Worm (Caenorhabditis elegans) whole organism, L3 larva: ENCODE data around the gene srd-66.

Experiments used
- elt-2 ChIP-seq: sonication (generic microtip); optimal IDR thresholded peaks from 2 replicates; lab custom pipeline; 2016; ENCODE audit warnings: missing genetic modification reagents, mild to moderate bottlenecking, missing genetic modification characterization, missing compliant biosample characterization
- elt-3 ChIP-seq, 3 experiments: fragments of 150-350 bp in 1 of 3; sonication (generic microtip) in 2 of 3; optimal IDR thresholded peaks; 2 replicates in 2 of 3; 4 replicates in 1 of 3; lab custom pipeline; 2014 to 2017; ENCODE audit warnings: missing biosample characterization in 3 of 3, missing genetic modification characterization in 3 of 3
- fkh-10 ChIP-seq: sonication (generic microtip); optimal IDR thresholded peaks from 2 replicates; lab custom pipeline; 2017; ENCODE audit warnings: missing biosample characterization, missing genetic modification reagents, missing genetic modification characterization
- mdl-1 ChIP-seq: fragments of 150-350 bp; optimal IDR thresholded peaks from 2 replicates; lab custom pipeline; 2014; ENCODE audit warnings: missing biosample characterization, missing genetic modification characterization
- nhr-11 ChIP-seq: fragments of 150-350 bp; optimal IDR thresholded peaks from 2 replicates; lab custom pipeline; 2014; ENCODE audit warnings: missing biosample characterization, missing genetic modification characterization
- nhr-25 ChIP-seq: sonication (generic microtip); optimal IDR thresholded peaks from 2 replicates; lab custom pipeline; 2017; ENCODE audit warnings: missing biosample characterization, missing genetic modification characterization
- nhr-28 ChIP-seq: fragments of 150-350 bp; optimal IDR thresholded peaks from 2 replicates; lab custom pipeline; 2014; ENCODE audit warnings: missing biosample characterization, missing genetic modification characterization
- nhr-76 ChIP-seq: fragments of 150-350 bp; sonication (generic microtip); optimal IDR thresholded peaks from 5 replicates; lab custom pipeline; 2014; ENCODE audit warnings: missing biosample characterization, missing genetic modification characterization
- pha-4 ChIP-seq: fragments of 150-350 bp; optimal IDR thresholded peaks from 2 replicates; lab custom pipeline; 2014; ENCODE audit warnings: missing biosample characterization, missing genetic modification reagents, missing genetic modification characterization
- sea-2 ChIP-seq: fragments of 150-350 bp; sonication (generic microtip); optimal IDR thresholded peaks from 4 replicates; lab custom pipeline; 2014; ENCODE audit warnings: missing biosample characterization, missing genetic modification reagents, missing genetic modification characterization
- skn-1 ChIP-seq: fragments of 150-350 bp; optimal IDR thresholded peaks from 2 replicates; lab custom pipeline; 2014; ENCODE audit warnings: missing biosample characterization, missing genetic modification characterization
- unc-62 ChIP-seq: fragments of 150-350 bp; sonication (generic microtip); optimal IDR thresholded peaks from 4 replicates; lab custom pipeline; 2014; ENCODE audit warnings: missing biosample characterization, missing genetic modification reagents, missing genetic modification characterization
- ztf-11 ChIP-seq: fragments of 150-350 bp; optimal IDR thresholded peaks from 2 replicates; lab custom pipeline; 2014; ENCODE audit warnings: missing biosample characterization, missing genetic modification characterization

DNA sequence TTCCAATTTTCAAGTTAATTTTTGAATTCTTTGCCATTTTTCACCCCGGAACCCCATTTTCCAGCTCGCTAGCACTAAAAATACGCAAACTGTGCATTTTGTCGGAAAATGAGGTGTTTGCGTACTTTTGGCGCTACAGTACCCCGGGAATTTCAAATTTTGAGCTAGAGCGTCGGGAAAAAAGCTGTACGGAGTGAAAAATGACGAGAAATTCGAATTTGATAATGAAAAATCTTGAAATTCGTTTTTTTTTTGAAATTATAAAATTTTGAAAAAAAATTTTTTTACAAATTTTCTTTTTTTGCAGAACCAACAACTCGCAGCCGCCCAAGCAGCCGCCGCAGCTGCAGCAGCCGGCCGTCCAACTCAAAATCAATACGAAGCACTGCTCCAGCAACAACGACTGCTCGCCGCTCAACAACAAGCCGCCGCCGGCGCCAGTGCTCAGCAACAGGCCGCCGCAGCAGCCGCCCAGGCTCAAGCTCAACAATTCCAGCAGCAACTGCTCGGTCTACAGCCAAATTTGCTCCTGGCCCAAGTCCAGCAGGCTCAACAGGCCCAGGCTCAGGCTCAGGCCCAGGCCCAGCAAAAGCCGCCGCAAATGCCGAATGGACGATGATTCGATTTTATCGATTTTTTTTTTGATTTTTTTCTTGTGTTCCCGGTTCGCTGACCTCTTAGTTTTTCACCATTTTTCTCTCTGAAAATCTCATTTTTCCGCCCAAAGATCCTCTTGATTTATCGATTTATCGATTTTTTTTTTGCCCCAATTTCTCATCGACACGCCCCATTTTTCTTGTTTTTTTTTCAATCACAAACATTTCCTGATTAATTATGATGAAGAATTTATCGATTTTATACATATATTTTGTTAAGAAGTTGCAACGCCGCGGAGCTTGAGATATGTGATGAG lies 43.5 kb downstream of the srd-66 start:
- TF ChIP-seq nhr-28 (tag; lab: Kevin White, UChicago), result no peak
- no peak for TF ChIP-seq mdl-1 (tag; lab: Kevin White, UChicago)
- no peak for TF ChIP-seq pha-4 (tag; lab: Kevin White, UChicago)
- TF ChIP-seq elt-2 (tag; lab: Kevin White, UChicago), result no peak
- no peak for TF ChIP-seq nhr-11
- no peak for TF ChIP-seq sea-2 (GFP tag; lab: Kevin White, UChicago)
- TF ChIP-seq elt-3 (tag; optimal IDR thresholded peaks at IDR 0.05; lab: Kevin White, UChicago), result no peak
- no peak for TF ChIP-seq skn-1
- no peak for TF ChIP-seq fkh-10 (GFP tag; lab: Kevin White, UChicago)
- no peak for TF ChIP-seq ztf-11 (tag; lab: Kevin White, UChicago)
- no peak for TF ChIP-seq nhr-25 (tag; lab: Kevin White, UChicago)
- no peak for TF ChIP-seq unc-62 (GFP tag; lab: Kevin White, UChicago)
- TF ChIP-seq nhr-76, result no peak
